Worm (Caenorhabditis elegans): ENCODE data around the gene K07E3.2.

DNA sequence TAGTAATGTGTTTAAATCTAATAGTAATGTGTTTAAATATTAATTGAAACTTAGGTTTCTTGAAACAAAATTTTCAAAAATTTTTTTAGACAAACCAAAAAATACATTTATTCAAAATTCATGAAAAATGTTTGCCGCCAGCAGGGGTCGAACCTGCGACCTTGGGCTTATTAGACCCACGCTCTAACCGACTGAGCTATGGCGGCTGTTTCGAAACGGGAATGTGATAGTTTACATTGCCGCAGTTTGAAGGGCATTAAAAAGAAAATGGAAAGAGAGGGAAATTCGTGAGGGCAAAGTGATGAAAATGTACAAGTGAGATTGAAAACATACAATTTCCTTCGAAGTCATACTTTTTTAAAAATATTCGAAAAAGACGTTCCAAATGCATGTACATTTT is 52.4 kb downstream of the K07E3.2 start:
- no peak for TF ChIP-seq unc-86 (tag; optimal IDR thresholded peaks at IDR 0.05)
- no peak for TF ChIP-seq eyg-1 (tag; optimal IDR thresholded peaks at IDR 0.05)
